Fruit fly (Drosophila melanogaster) whole organism, wandering third instar larva: ENCODE data around the gene CG13239.
A peak's percentile ranks its signal among the peaks of the same experiment; 100 is the strongest.

Source experiments
- GATAd ChIP-seq: sonication (Bioruptor generic); optimal IDR thresholded peaks from 2 replicates; lab custom pipeline; 2016; ENCODE audit warnings: missing biosample characterization, missing genetic modification characterization
- N ChIP-seq: fragments of >200 bp; optimal IDR thresholded peaks from 2 replicates; lab custom pipeline; 2018; ENCODE audit warnings: missing biosample characterization, missing external identifiers, missing genetic modification characterization
- OdsH ChIP-seq: fragments of 200-800 bp; sonication (Bioruptor generic); optimal IDR thresholded peaks from 2 replicates; lab custom pipeline; 2016; ENCODE audit warnings: missing biosample characterization, mild to moderate bottlenecking, missing genetic modification characterization
- foxo ChIP-seq, 2 experiments: fragments of 200-800 bp; sonication (Bioruptor generic); optimal IDR thresholded peaks; 2 replicates in 1 of 2; 3 replicates in 1 of 2; lab custom pipeline; 2016 to 2017; ENCODE audit warnings: missing biosample characterization in 2 of 2, missing genetic modification characterization in 2 of 2
- h ChIP-seq: fragments of 200-800 bp; sonication (Bioruptor generic); optimal IDR thresholded peaks from 3 replicates; lab custom pipeline; 2016; ENCODE audit warnings: missing biosample characterization, mild to moderate bottlenecking, missing genetic modification characterization
- lola ChIP-seq: fragments of >200 bp; optimal IDR thresholded peaks from 2 replicates; lab custom pipeline; 2017; ENCODE audit warnings: missing biosample characterization, missing genetic modification characterization
- pan ChIP-seq: fragments of >200 bp; optimal IDR thresholded peaks from 2 replicates; lab custom pipeline; 2017

DNA sequence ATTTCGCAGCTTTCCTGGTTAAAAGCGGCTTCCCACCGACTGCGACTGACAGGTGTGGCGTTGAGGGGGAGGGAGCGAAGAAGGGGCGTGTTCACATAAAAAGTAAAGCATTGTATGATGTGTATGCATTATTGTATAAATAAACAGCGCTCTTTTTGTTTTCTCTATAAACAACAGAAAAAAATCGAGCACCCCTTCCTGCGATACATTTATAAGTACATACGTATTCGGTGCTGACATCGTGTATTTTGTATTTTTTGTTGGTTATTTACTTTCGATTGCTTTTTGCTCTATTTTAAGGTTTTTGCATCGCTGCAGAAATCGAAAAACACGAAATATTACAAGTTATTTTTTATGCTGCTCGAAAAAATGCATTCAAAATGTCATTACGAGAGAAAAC is 34.4 kb upstream of the CG13239 start:
- TF ChIP-seq N (GFP tag; lab: Kevin White, UChicago) (no peak), OdsH (GFP tag; lab: Kevin White, UChicago) (no peak), lola (GFP tag; lab: Kevin White, UChicago) (no peak), h (GFP tag; lab: Kevin White, UChicago) (peak; percentile 27), foxo (GFP tag; optimal IDR thresholded peaks at IDR 0.05; lab: Kevin White, UChicago) (no peak), pan (lab: Kevin White, UChicago) (no peak), GATAd (no peak)
